Worm (Caenorhabditis elegans) whole organism, L4/young adult: Measurements from ENCODE around the gene F08F1.9.

Experiments
- W03F9.2 ChIP-seq: fragments of 150-350 bp; optimal IDR thresholded peaks from 2 replicates; lab custom pipeline; 2014; ENCODE audit warnings: missing biosample characterization, missing genetic modification characterization
- dao-5 ChIP-seq: sonication (generic microtip); optimal IDR thresholded peaks from 2 replicates; lab custom pipeline; 2016; ENCODE audit warnings: missing genotype, missing genetic modification characterization, moderate library complexity, missing compliant biosample characterization
- him-1 ChIP-seq: sonication (generic microtip); optimal IDR thresholded peaks from 2 replicates; lab custom pipeline; 2016; ENCODE audit warnings: missing genotype, missing genetic modification reagents, missing genetic modification characterization, missing compliant biosample characterization

Gene F08F1.9

ce11 chrX:8390508-8390907, 20.1 kb downstream of the F08F1.9 start:
- TF ChIP-seq dao-5 (tag; lab: Kevin White, UChicago) (no peak), W03F9.2 (tag; lab: Kevin White, UChicago) (no peak), him-1 (tag; lab: Kevin White, UChicago) (no peak)

- no peak for TF ChIP-seq W03F9.2 (tag; lab: Kevin White, UChicago)
- TF ChIP-seq him-1 (tag; lab: Kevin White, UChicago): peak; percentile 53
- TF ChIP-seq dao-5 (tag; lab: Kevin White, UChicago): no peak
Measured at ce11 chrX:8386068-8386851, 24.4 kb downstream of the F08F1.9 start.

- TF ChIP-seq him-1 (tag; lab: Kevin White, UChicago) (no peak), W03F9.2 (tag; lab: Kevin White, UChicago) (no peak), dao-5 (tag; lab: Kevin White, UChicago) (no peak)
Measured at ce11 chrX:8384642-8385181, 25.9 kb downstream of the F08F1.9 start, which contains the start of gene F41D9.2. F41D9.2 (minus strand) TSS chrX:8384945.

- TF ChIP-seq dao-5 (tag; lab: Kevin White, UChicago): no peak
- no peak for TF ChIP-seq him-1 (tag; lab: Kevin White, UChicago)
Measured at ce11 chrX:8381651-8382050, 29.0 kb downstream of the F08F1.9 start.

ce11 chrX:8378312-8378711, 32.3 kb downstream of the F08F1.9 start, which contains the start of gene tbc-18:
tbc-18 (plus strand) TSS chrX:8378557.
- no peak for TF ChIP-seq dao-5 (tag; lab: Kevin White, UChicago)
- peak; percentile 50 for TF ChIP-seq him-1 (tag; lab: Kevin White, UChicago)
- TF ChIP-seq W03F9.2 (tag; lab: Kevin White, UChicago): peak; percentile 53

ce11 chrX:8371906-8372305, 38.7 kb downstream of the F08F1.9 start, which contains the start of gene nep-15:
nep-15 (plus strand) TSS chrX:8372206.
- TF ChIP-seq him-1 (tag; lab: Kevin White, UChicago) (no peak), W03F9.2 (tag; lab: Kevin White, UChicago) (no peak), dao-5 (tag; lab: Kevin White, UChicago) (no peak)

- peak; percentile 62 for TF ChIP-seq W03F9.2 (tag; lab: Kevin White, UChicago)
- TF ChIP-seq dao-5 (tag; lab: Kevin White, UChicago): no peak
- TF ChIP-seq him-1 (tag; lab: Kevin White, UChicago): peak; percentile 42
Measured at ce11 chrX:8368210-8368609, 42.4 kb downstream of the F08F1.9 start.

- no peak for TF ChIP-seq dao-5 (tag; lab: Kevin White, UChicago)
Measured at ce11 chrX:8367553-8367952, 43.1 kb downstream of the F08F1.9 start, which contains the start of gene F40B5.2. F40B5.2 (plus strand) TSS chrX:8367853.

- TF ChIP-seq W03F9.2 (tag; lab: Kevin White, UChicago) (no peak), him-1 (tag; lab: Kevin White, UChicago) (no peak), dao-5 (tag; lab: Kevin White, UChicago) (no peak)
Measured at ce11 chrX:8362379-8362778, 48.3 kb downstream of the F08F1.9 start.
